Worm (Caenorhabditis elegans) whole organism, L3 larva: ENCODE data around the gene K02F3.2.

Experiments used
- aly-2 ChIP-seq: fragments of 150-350 bp; optimal IDR thresholded peaks from 2 replicates; lab custom pipeline; 2014; ENCODE audit warnings: missing biosample characterization, missing genetic modification characterization
- ceh-28 ChIP-seq: fragments of 150-350 bp; optimal IDR thresholded peaks from 2 replicates; lab custom pipeline; 2014; ENCODE audit warnings: missing biosample characterization, missing genetic modification reagents, missing genetic modification characterization
- elt-2 ChIP-seq: sonication (generic microtip); optimal IDR thresholded peaks from 2 replicates; lab custom pipeline; 2016; ENCODE audit warnings: missing genetic modification reagents, mild to moderate bottlenecking, missing genetic modification characterization, missing compliant biosample characterization
- jun-1 ChIP-seq: fragments of 150-350 bp; optimal IDR thresholded peaks from 2 replicates; lab custom pipeline; 2014; ENCODE audit warnings: missing biosample characterization, missing genetic modification reagents, missing genetic modification characterization
- mdl-1 ChIP-seq: fragments of 150-350 bp; optimal IDR thresholded peaks from 2 replicates; lab custom pipeline; 2014; ENCODE audit warnings: missing biosample characterization, missing genetic modification characterization
- mml-1 ChIP-seq: fragments of 150-350 bp; sonication (generic microtip); optimal IDR thresholded peaks from 3 replicates; lab custom pipeline; 2014; ENCODE audit warnings: missing biosample characterization, missing genetic modification characterization
- nhr-12 ChIP-seq: fragments of 150-350 bp; optimal IDR thresholded peaks from 2 replicates; lab custom pipeline; 2014; ENCODE audit warnings: missing biosample characterization, missing genetic modification characterization
- nhr-76 ChIP-seq: fragments of 150-350 bp; sonication (generic microtip); optimal IDR thresholded peaks from 5 replicates; lab custom pipeline; 2014; ENCODE audit warnings: missing biosample characterization, missing genetic modification characterization
- pqm-1 ChIP-seq: fragments of 150-350 bp; optimal IDR thresholded peaks from 2 replicates; lab custom pipeline; 2017; ENCODE audit warnings: missing biosample characterization, missing genetic modification characterization, inconsistent platforms
- sea-2 ChIP-seq: fragments of 150-350 bp; sonication (generic microtip); optimal IDR thresholded peaks from 4 replicates; lab custom pipeline; 2014; ENCODE audit warnings: missing biosample characterization, missing genetic modification reagents, missing genetic modification characterization
- skn-1 ChIP-seq: fragments of 150-350 bp; optimal IDR thresholded peaks from 2 replicates; lab custom pipeline; 2014; ENCODE audit warnings: missing biosample characterization, missing genetic modification characterization
- snpc-4 ChIP-seq: fragments of 150-350 bp; optimal IDR thresholded peaks from 2 replicates; lab custom pipeline; 2014; ENCODE audit warnings: missing biosample characterization, missing genetic modification characterization
- unc-39 ChIP-seq: sonication (generic microtip); optimal IDR thresholded peaks from 4 replicates; lab custom pipeline; 2017; ENCODE audit warnings: missing biosample characterization, missing genetic modification characterization
- unc-62 ChIP-seq: fragments of 150-350 bp; sonication (generic microtip); optimal IDR thresholded peaks from 4 replicates; lab custom pipeline; 2014; ENCODE audit warnings: missing biosample characterization, missing genetic modification reagents, missing genetic modification characterization

ce11 chrIII:856260-856659 lies 10.6 kb downstream of the K02F3.2 start, which contains the start of gene K02F3.12:
- no peak for TF ChIP-seq unc-62
- no peak for TF ChIP-seq skn-1
- no peak for TF ChIP-seq mdl-1
- TF ChIP-seq nhr-12 = no peak
- no peak for TF ChIP-seq unc-39 (tag; lab: Kevin White, UChicago)
- no peak for TF ChIP-seq ceh-28 (tag; lab: Kevin White, UChicago)
- TF ChIP-seq mml-1 (tag; lab: Kevin White, UChicago) = no peak
- TF ChIP-seq elt-2 (tag; lab: Kevin White, UChicago) = no peak
- TF ChIP-seq nhr-76 (tag; lab: Kevin White, UChicago) = no peak
- no peak for TF ChIP-seq pqm-1
- TF ChIP-seq aly-2 (tag; lab: Kevin White, UChicago) = no peak
- no peak for TF ChIP-seq sea-2 (GFP tag; lab: Kevin White, UChicago)
- TF ChIP-seq jun-1 (tag; lab: Kevin White, UChicago) = no peak
- TF ChIP-seq snpc-4 = no peak
